Worm (Caenorhabditis elegans) whole organism, midembryonic: Measurements from ENCODE around the gene rps-25.

ENCODE experiments used
- T22C8.4 ChIP-seq: fragments of 200-800 bp; sonication (Bioruptor generic); IDR thresholded peaks from 2 replicates; pipeline ENCODE4 v1.3.6; 2022; ENCODE audit warnings: missing genetic modification characterization, missing compliant biosample characterization
- flt-1 ChIP-seq: fragments of 200-800 bp; sonication (Bioruptor generic); IDR thresholded peaks from 2 replicates; pipeline ENCODE4 v1.3.6; 2022; ENCODE audit warnings: missing genetic modification characterization, missing compliant biosample characterization
- klf-2 ChIP-seq: fragments of 200-800 bp; sonication (Bioruptor generic); conservative IDR thresholded peaks from 2 replicates; pipeline ENCODE4 v1.3.6; 2022; ENCODE audit warnings: missing genetic modification reagents, missing genetic modification characterization, missing compliant biosample characterization
- med-1 ChIP-seq: sonication (generic microtip); optimal IDR thresholded peaks from 2 replicates; lab custom pipeline; 2017; ENCODE audit warnings: missing genetic modification characterization, mild to moderate bottlenecking, missing compliant biosample characterization, antibody characterized with exemption, missing genetic modification reagents; ENCODE audit not compliant: insufficient read depth
- ref-1 ChIP-seq: fragments of 200-800 bp; sonication (Bioruptor generic); conservative IDR thresholded peaks from 2 replicates; pipeline ENCODE4 v1.3.6; 2022; ENCODE audit warnings: missing genetic modification reagents, missing genetic modification characterization, missing compliant biosample characterization
- tab-1 ChIP-seq: fragments of 200-800 bp; sonication (Bioruptor generic); IDR thresholded peaks from 2 replicates; pipeline ENCODE4 v1.3.6; 2022; ENCODE audit warnings: missing genetic modification characterization, missing compliant biosample characterization
- ztf-23 ChIP-seq: fragments of 200-800 bp; sonication (Bioruptor generic); IDR thresholded peaks from 2 replicates; pipeline ENCODE4 v1.3.6; 2022; ENCODE audit warnings: missing genetic modification reagents, missing genetic modification characterization, missing compliant biosample characterization
- ztf-29 ChIP-seq: fragments of 200-800 bp; sonication (Bioruptor generic); IDR thresholded peaks from 2 replicates; pipeline ENCODE4 v1.3.6; 2022; ENCODE audit warnings: missing genetic modification reagents, missing genetic modification characterization, missing compliant biosample characterization

DNA sequence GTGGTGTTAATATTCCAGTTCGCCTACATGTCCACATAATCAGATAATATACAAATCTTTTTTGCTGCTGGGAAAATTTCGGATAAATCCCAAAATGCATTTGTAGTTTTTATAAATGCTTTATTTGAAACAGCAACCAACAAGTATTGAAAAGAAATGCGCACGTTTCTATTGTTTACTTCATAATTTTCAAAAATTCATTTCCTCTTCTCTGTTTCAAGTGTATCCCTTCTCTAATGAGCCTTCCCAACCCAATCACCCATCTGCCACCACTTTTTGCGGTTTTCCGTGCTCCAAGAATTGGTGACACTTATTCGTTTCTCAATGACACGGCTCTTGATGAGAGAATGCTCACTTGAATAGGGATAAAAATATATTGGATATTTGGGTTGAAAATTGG is 7.3 kb upstream of the rps-25 start:
- TF ChIP-seq med-1 = no peak
- no peak for TF ChIP-seq ztf-23
- TF ChIP-seq ref-1 (GFP tag; lab: Robert Waterston, UW) = no peak
- TF ChIP-seq ztf-29 (GFP tag; lab: Robert Waterston, UW) = no peak
- TF ChIP-seq flt-1 (GFP tag; lab: Robert Waterston, UW) = no peak
- TF ChIP-seq T22C8.4 = no peak
- no peak for TF ChIP-seq tab-1
- no peak for TF ChIP-seq klf-2 (GFP tag; lab: Robert Waterston, UW)
